Fruit fly (Drosophila melanogaster): ENCODE measurements around the gene CG12480.

CG12480 gene

DNA sequence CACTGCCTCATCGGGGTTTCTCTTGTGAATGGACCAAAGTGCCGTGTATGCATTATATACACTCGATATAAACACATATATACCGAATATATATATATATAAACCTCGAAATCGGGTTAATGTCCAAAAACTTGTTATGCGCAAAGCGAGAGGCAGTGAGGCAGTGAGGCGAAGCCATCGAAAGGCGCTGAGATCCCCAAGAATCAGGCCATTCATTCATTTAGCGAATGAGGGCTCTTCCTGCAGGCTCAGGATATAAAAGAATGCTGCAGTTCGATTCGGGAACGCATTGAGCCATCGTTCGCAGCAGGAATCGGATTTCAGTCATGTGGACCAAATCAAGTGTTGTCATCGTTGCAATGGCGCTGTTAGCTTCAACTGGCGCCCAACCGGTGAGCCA, 17.6 kb downstream of the CG12480 start, which contains the start of gene CG12481:
TSS of gene CG12481 (plus strand) at position 301 of the 400 bp plus-strand sequence.
- no peak for TF ChIP-seq CG8478 (optimal IDR thresholded peaks at IDR 0.05)
- TF ChIP-seq CTCF (optimal IDR thresholded peaks at IDR 0.05), result no peak

DNA sequence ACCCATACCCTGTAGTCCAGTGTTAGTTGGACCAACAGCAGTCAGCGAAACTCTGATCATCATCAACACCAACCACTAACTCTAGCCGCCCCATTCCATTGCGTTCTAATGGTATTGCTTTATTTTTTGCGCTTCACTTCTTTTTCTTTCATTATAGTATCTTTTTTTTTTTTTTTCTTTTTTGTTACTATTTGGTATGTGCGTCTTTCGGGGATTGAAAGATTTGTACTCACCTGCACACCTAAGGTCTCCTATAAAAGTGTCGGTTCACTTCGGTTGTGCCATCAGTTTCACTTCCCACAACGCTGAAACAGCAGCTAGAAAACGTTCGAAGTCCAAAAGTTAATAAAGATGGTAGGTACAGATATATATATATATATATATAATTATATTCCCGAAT, 19.8 kb downstream of the CG12480 start, which contains the start of gene CG11585:
TSS of gene CG11585 (plus strand) at position 301 of the 400 bp plus-strand sequence.
- TF ChIP-seq CTCF (optimal IDR thresholded peaks at IDR 0.05), result no peak

DNA sequence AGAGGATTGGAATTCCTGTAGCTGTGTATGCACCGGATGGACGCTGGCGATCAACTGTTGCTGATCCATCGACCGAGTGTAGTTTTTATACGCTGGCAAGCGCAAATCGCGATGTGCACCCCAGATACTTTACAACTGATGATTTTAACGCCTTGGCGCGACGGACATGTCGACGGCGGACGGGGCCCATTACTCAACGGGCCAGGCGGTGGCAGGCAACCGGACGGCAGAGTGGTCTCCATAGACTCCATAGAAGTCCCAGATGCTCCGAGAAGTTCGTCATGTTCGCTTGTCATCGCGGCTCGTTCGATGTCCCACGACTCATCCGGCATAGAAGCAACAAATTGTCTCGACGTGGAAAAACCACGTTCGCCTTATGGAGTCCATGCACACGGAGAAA, 22.5 kb downstream of the CG12480 start, which contains the start of gene CG13403:
TSS of gene CG13403 (minus strand) at position 101 of the 400 bp plus-strand sequence.
- TF ChIP-seq CG8478 (optimal IDR thresholded peaks at IDR 0.05), result no peak
- TF ChIP-seq CTCF (optimal IDR thresholded peaks at IDR 0.05), result no peak

DNA sequence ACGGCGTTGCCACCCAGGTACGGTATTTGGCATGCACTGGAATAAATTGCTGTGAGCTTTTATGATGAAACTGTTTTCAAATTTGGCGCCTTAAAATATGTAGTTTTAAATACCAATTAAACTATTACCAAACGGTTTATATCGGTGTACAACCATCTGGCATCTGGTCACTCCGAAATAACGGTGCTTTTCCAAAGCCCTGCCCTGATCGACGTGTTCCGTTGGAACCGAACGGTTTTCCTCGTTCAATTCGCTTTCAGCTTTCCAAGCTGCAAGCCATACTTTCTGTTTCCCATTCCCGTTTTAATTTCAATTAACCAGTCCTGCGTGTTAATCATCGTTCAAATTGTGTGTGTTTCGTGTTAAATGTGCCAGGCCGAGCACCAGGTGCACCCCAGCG, 23.6 kb downstream of the CG12480 start, which contains the start of gene yl:
TSS of gene yl (plus strand) at position 202 of the 400 bp plus-strand sequence.
- no peak for TF ChIP-seq CG8478 (optimal IDR thresholded peaks at IDR 0.05)
- TF ChIP-seq CTCF (optimal IDR thresholded peaks at IDR 0.05), result no peak

DNA sequence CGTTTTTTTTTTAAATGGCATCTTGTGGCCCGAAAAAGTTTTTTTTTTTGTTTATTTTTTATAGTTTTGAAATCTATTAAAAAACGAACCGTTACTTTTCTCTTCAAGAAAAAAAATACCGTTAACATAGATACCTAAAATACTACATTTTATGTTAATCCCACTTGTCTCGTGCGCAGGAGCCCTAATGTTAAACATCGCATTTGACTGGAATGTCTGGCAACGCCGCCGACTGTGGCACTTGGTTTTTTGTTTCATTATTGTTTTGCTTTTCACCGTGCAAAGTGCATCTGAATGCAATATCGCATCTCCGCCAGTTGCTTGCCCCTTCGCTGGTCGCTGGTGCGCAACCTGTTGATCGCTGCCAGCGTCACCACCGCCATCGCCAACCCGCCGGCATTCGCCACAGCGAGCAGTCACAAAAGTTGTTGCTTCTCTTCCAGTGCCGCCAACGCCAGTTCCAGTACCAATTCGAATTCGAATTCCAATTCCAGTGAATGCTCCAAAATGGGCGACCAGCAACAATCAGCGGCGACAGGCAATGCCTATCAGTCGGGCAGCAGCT, 30.7 kb downstream of the CG12480 start, which contains the start of gene CG11590:
TSS of gene CG11590 (plus strand) at position 212 of the 565 bp plus-strand sequence.
- TF ChIP-seq CG8478 (optimal IDR thresholded peaks at IDR 0.05) (no peak), CTCF (optimal IDR thresholded peaks at IDR 0.05) (no peak)

DNA sequence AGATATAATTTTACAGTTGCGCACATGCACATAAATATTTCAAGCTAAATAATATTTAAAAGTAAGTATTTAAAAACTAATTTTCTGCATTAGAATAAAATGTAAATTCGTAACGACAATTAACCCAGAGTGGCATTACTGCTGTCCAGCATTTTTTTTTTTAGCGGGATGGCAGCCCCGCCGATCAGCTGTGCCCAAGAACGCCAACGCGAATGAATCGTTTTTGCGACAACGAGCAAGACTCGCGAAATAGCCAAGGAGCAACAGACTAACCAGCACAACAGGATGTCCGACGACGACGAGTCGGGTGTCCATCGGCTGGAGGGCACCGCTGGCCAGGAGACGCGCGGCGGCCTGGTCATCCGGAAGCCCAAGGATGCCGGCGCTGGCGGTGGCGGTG, 31.8 kb downstream of the CG12480 start, which contains the start of gene Prp16:
TSS of gene Prp16 (plus strand) at position 185 of the 400 bp plus-strand sequence.
- TF ChIP-seq CG8478 (optimal IDR thresholded peaks at IDR 0.05), result no peak
- no peak for TF ChIP-seq CTCF (optimal IDR thresholded peaks at IDR 0.05)

DNA sequence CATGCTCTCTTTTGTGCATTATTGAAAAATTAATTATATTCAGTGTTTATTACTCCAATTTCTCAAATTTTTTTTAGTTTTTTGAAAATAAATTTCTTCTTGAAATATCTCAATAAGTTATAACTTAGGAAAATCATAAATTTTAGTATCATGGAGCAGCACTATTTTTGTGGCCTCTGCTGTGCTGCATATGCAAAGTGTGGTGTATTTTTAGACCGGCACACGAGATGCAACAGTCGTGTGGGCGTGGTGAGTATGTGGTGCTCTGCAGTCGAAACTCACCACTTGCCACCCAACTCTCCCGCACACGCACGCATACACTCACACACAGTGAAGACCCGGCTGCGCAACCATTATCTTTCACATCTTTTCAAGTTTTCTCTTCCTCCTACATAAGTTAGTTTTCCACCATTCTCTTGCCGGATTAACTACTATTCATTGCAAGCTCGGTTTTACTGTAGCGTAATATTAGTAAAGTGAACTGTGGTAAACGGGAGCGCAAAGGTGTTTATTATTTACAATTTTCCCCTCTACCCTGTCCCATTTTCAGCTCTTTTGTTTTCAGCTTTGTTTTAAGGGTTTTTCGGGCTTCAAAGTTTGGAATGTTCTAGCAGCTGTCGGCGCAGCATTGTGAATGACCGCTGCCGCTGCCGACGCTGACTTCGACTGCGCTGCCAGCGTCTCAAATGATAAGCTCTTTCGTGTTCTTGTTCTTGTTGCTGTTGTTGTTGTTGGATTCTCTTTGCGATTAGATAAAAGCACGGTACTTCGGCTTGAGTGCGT, 39.2 kb downstream of the CG12480 start:
- TF ChIP-seq CG8478 (optimal IDR thresholded peaks at IDR 0.05) (no peak), CTCF (optimal IDR thresholded peaks at IDR 0.05) (no peak)

DNA sequence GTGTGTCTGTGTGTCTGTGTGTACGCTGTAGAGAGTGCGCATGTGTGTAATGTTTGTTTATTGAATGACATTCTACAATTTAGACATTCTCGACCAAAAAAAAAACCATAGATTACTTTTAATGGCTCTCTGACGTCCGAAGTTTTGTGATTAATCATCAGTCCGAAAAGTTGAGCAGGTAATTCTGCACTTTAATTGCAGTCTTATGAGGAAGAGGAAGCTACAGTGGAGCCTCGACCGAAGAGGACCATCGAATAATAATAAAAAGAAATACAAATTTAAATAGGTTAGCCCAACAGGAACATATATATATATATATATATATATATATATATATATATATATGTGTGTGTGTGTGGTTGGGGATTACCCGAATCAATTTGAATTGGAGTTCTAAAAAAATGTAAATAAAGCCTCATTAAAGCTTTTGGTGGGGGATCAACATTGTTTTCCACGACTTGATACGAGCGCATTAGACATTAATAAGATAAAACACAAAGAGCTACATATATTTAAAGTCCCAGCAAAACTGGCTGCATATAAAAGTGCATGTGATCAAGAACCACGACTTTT, 39.9 kb downstream of the CG12480 start:
- no peak for TF ChIP-seq CTCF (optimal IDR thresholded peaks at IDR 0.05)
- TF ChIP-seq CG8478 (optimal IDR thresholded peaks at IDR 0.05), result no peak

DNA sequence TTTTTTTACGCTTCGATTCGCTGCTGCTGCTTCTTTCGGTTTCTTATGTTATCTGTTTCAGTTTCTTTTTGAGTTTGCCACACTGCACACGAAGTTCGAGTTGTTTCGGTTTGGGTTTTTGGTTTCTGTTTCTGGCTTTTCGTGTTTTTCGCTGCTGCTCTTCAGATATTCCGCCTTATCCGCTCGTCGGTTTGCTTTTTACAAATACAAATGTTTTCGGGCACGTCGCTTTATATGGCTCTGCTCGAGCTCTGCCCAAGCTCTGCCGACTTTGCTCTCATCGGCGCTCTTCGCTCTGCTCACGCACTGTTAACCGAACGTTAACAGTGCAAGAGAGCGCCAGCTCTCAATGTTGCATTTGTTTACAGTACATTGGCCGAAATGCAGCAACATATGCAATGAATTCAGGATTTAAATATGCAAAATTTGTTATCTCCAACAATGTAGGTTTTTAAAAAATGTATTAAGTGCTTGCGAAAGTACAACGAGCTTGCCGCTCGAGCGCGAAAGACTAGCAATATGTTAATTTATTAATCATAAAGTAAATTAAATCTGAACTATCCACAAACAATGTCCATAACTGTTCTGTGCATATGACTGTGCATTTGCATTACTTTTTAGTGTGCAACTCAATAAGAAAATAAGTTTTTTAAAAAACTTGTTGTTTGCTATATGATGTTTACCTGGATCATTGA, 42.0 kb downstream of the CG12480 start:
- TF ChIP-seq CTCF (optimal IDR thresholded peaks at IDR 0.05), result no peak
- TF ChIP-seq CG8478 (optimal IDR thresholded peaks at IDR 0.05), result no peak

DNA sequence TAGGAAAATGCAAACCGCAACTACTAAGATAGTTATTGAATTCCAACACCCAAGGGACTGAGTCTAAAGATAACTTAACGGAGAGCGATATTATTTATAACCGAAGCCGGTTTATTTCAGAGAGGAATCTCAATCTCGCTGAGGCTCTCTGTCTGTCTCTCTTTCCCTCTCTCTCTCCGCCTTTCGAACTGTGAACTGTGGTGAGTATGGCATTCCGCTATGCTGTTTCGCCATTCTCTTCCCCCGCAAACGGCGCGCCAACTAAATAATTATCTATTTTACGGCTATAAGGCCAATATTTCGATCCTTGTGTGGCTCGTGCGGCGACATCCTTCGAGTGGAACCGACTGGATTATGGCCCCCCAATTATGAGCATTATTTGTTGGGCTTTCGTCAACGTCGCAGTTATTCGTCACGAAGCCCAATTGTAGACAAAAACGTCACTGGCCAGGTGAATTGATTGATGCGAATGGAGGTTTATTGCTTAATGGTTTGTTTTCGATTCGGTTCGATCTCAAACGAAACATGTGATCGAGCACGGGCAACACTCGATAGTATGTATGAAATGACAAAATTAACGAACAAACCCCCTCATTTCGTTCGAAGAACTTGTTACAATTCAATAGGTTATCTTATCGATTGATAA, 42.9 kb downstream of the CG12480 start:
- TF ChIP-seq CTCF (optimal IDR thresholded peaks at IDR 0.05) (no peak), CG8478 (optimal IDR thresholded peaks at IDR 0.05) (no peak)

DNA sequence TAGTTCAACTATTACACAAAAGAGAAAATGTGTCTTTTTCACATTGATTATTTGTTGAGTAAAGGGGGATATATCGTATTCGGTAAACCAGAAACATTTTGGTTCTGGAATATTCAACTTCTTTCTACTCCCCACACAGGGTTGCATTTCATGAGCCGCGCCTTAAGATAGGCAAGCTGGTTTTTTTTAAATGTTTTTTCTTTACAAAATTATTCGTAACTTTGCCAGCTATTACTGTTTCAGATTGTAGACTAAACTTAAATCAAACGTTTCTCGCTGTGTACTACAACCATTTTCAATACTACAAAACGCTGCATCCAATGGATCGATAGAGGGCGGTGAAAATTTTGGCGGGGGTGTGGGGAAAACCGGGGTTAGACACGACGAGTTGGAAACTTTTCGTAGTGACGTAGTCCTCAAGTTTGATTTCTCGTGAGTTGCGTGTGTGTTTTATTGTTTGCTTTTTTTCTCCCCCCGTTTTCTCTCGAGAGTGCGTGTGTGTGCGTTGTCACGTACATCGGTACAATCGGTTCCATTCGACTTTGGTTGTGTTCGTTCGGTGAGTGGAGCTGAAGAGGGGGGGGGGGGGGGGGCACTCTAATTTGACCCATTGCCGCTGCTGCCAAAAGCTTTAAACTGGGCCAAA, 44.2 kb downstream of the CG12480 start:
- no peak for TF ChIP-seq CG8478 (optimal IDR thresholded peaks at IDR 0.05)
- TF ChIP-seq CTCF (optimal IDR thresholded peaks at IDR 0.05), result no peak

DNA sequence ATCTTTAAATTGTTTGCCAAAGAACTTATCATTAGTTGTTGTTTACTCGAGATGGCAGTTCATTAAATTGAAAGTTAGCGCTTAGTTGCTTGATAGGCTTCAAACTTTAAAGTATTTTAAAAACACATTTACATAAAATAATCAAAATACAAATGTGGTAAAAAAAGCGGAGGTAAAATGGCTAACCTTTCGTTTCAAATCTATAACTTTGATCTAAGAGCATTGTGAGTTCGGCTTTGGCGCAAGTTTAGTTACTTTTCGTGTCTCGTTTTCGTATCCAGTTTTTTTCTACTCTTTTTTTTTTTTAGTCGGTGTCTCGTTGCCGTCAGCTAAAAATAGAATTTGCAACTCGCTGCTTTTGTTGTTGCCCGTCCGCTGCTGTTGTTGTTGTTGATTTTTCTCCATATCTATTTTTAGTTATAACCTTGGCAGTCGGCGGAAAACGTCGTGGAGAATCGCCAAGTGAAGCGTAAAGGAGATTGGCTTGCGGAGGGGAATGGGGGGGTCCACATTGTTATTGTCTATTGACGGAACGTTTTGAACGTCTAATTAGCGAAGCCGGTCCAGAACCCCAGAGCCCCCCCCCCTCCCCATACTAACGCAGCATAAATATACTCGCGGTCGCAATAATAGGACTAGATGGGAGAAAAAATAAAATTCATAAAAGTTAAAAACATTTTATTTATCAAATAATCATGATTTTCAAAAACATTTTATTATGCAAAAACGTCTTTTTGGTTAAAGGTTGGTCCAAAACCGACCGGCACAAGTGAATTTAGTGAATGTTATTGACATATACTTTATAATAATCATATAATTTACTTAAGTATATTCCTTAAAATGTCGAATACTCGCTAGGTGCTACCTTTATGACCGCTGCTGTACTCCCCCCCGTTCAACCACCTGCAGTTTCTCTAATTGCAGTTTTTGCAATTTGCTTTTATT, 45.4 kb downstream of the CG12480 start:
- TF ChIP-seq CG8478 (optimal IDR thresholded peaks at IDR 0.05), result no peak
- no peak for TF ChIP-seq CTCF (optimal IDR thresholded peaks at IDR 0.05)

DNA sequence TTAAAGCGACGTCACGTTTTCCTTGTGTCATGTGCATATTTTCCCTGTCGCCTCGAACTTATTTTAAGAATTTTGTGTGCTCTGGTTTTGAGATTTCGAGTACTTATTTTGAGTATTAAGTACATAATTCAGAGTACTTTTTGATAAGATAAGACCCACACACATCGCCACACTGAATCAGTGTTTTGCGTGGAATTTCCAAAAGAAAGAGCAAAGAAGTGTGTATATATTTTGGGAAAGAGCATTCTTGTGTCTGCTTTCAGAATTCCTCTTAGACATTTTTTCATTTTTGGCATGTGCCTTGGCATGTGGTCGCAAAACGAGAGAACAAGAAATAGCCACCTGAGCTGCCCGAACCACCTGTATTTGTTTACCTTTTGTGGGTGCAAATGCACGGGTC, 46.4 kb downstream of the CG12480 start:
- TF ChIP-seq CG8478 (optimal IDR thresholded peaks at IDR 0.05), result no peak
- TF ChIP-seq CTCF (optimal IDR thresholded peaks at IDR 0.05), result no peak

Measured in S2 (cell line).